Fruit fly (Drosophila melanogaster) whole organism: ENCODE data around the gene CG32373.

Source experiments
- CG8478 ChIP-seq: fragments of >200 bp; optimal IDR thresholded peaks from 2 replicates; lab custom pipeline; 2018; ENCODE audit warnings: inconsistent platforms
- EcR ChIP-seq, 2 experiments: fragments of >200 bp; optimal IDR thresholded peaks; 2 replicates each; lab custom pipeline; 2017; ENCODE audit warnings: missing biosample characterization in 2 of 2, missing genetic modification characterization in 2 of 2, missing genetic modification reagents in 2 of 2
- pan ChIP-seq: fragments of >200 bp; optimal IDR thresholded peaks from 2 replicates; lab custom pipeline; 2017
- psq ChIP-seq: fragments of >200 bp; optimal IDR thresholded peaks from 2 replicates; lab custom pipeline; 2017
- usp ChIP-seq: fragments of >200 bp; optimal IDR thresholded peaks from 2 replicates; lab custom pipeline; 2017; ENCODE audit warnings: missing biosample characterization, missing genetic modification characterization, mixed read lengths

dm6 chr3L:7650248-7650647 is at the start of gene CG32373:
- TF ChIP-seq pan (lab: Kevin White, UChicago) (no peak), usp (GFP tag; lab: Kevin White, UChicago) (no peak), psq (lab: Kevin White, UChicago) (no peak), EcR (GFP tag; optimal IDR thresholded peaks at IDR 0.05; lab: Kevin White, UChicago) (no peak), CG8478 (lab: Kevin White, UChicago) (no peak)
